Worm (Caenorhabditis elegans): ENCODE measurements around the gene slc-9B.2.

slc-9B.2 gene

DNA sequence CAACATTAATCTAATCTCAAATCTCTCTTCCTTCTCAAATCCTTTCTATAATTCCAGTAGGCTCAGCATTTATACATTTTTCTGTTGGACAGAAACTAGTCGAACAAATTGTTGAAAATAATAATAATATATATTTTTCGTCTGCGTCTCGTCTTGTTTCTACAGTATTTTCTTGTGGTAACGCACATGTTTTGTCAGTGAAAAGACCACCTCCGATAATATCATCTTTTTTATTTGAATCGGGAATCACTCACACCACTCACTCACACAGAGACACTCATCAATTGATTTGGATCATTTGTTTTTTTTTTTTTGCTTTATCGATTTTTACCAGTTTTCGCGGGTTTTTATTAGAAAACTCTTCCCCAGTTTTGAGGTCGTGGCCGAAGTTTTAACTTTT, 15.8 kb downstream of the slc-9B.2 start:
- TF ChIP-seq lsy-2 (tag; optimal IDR thresholded peaks at IDR 0.05) (no peak), elt-3 (tag; optimal IDR thresholded peaks at IDR 0.05) (no peak), ZK546.5 (tag; optimal IDR thresholded peaks at IDR 0.05) (no peak), skn-1 (tag; optimal IDR thresholded peaks at IDR 0.05) (no peak), sma-3 (GFP tag; optimal IDR thresholded peaks at IDR 0.05) (no peak), peb-1 (tag; optimal IDR thresholded peaks at IDR 0.05) (no peak), nhr-129 (tag; optimal IDR thresholded peaks at IDR 0.05) (peak; percentile 3), blmp-1 (tag; optimal IDR thresholded peaks at IDR 0.05; ENCODE audit: insufficient read depth) (no peak)

DNA sequence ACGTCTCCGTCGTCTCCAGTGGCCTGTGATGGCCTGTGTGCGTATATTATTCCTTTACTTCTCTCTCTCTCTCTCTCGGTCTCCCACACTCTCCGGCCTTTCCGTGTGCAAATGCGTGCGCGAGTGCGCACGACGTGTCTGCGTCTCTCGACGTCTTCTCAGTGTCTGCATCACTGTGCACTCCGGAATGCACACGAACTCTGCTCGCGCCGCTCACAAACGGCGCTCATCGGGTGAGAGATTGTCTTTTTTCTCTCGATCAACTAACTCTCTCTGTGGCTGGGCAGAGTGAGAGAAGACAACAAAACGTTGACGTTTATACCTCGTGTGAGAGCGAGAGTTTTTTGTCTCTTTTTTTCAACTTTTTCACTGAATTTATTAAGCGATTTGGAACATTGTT, 17.1 kb downstream of the slc-9B.2 start:
- TF ChIP-seq unc-39 (tag; optimal IDR thresholded peaks at IDR 0.05) (no peak), ztf-4 (tag; optimal IDR thresholded peaks at IDR 0.05) (peak; percentile 57), peb-1 (tag; optimal IDR thresholded peaks at IDR 0.05) (no peak), lsy-2 (tag; optimal IDR thresholded peaks at IDR 0.05) (peak; percentile 57 to 88), nhr-11 (tag; optimal IDR thresholded peaks at IDR 0.05) (no peak), nhr-237 (tag; optimal IDR thresholded peaks at IDR 0.05) (no peak), crh-2 (tag; optimal IDR thresholded peaks at IDR 0.05) (peak; percentile 93), nhr-10 (tag; optimal IDR thresholded peaks at IDR 0.05) (no peak), unc-62 (GFP tag; optimal IDR thresholded peaks at IDR 0.05) (no peak), R02D3.7 (tag; optimal IDR thresholded peaks at IDR 0.05) (no peak), aly-2 (tag; optimal IDR thresholded peaks at IDR 0.05) (no peak), lin-39 (tag; optimal IDR thresholded peaks at IDR 0.05) (no peak), nhr-129 (tag; optimal IDR thresholded peaks at IDR 0.05) (peak; percentile 94), skn-1 (tag; optimal IDR thresholded peaks at IDR 0.05) (no peak), dmd-4 (tag; optimal IDR thresholded peaks at IDR 0.05) (no peak), mbf-1 (tag; optimal IDR thresholded peaks at IDR 0.05) (no peak), nhr-77 (tag; optimal IDR thresholded peaks at IDR 0.05) (no peak), blmp-1 (tag; optimal IDR thresholded peaks at IDR 0.05; ENCODE audit: insufficient read depth) (peak; percentile 79), egl-27 (tag; optimal IDR thresholded peaks at IDR 0.05) (peak; percentile 80), snpc-4 (tag; optimal IDR thresholded peaks at IDR 0.05) (peak; percentile 80), unc-55 (GFP tag; optimal IDR thresholded peaks at IDR 0.05) (peak; percentile 78), ceh-16 (tag; optimal IDR thresholded peaks at IDR 0.05) (peak; percentile 67), ama-1 (optimal IDR thresholded peaks at IDR 0.05) (peak; percentile 54), nhr-25 (tag; optimal IDR thresholded peaks at IDR 0.05) (peak; percentile 81), F13H6.1 (tag; optimal IDR thresholded peaks at IDR 0.05) (peak; percentile 93), sma-3 (GFP tag; optimal IDR thresholded peaks at IDR 0.05) (peak; percentile 87), gmeb-1 (tag; optimal IDR thresholded peaks at IDR 0.05) (peak; percentile 76), elt-3 (tag; optimal IDR thresholded peaks at IDR 0.05) (no peak), lin-11 (tag; optimal IDR thresholded peaks at IDR 0.05) (peak; percentile 92), sem-4 (tag; optimal IDR thresholded peaks at IDR 0.05) (peak; percentile 75), lin-13 (GFP tag; optimal IDR thresholded peaks at IDR 0.05) (peak; percentile 79), mab-5 (tag; optimal IDR thresholded peaks at IDR 0.05) (peak; percentile 1), fos-1 (tag; optimal IDR thresholded peaks at IDR 0.05) (peak; percentile 87), Y55F3AM.14 (GFP tag; optimal IDR thresholded peaks at IDR 0.05) (peak; percentile 89), ceh-82 (tag; optimal IDR thresholded peaks at IDR 0.05) (no peak), zag-1 (tag; optimal IDR thresholded peaks at IDR 0.05) (peak; percentile 80), ztf-11 (tag; optimal IDR thresholded peaks at IDR 0.05) (no peak), C34F6.9 (tag; optimal IDR thresholded peaks at IDR 0.05) (peak; percentile 95), nhr-23 (tag; optimal IDR thresholded peaks at IDR 0.05) (no peak), alr-1 (tag; optimal IDR thresholded peaks at IDR 0.05) (no peak), nhr-6 (tag; optimal IDR thresholded peaks at IDR 0.05) (peak; percentile 74), elt-1 (tag; optimal IDR thresholded peaks at IDR 0.05) (no peak), ZK546.5 (tag; optimal IDR thresholded peaks at IDR 0.05) (peak; percentile 30), nhr-21 (tag; optimal IDR thresholded peaks at IDR 0.05) (peak; percentile 89), nhr-12 (tag; optimal IDR thresholded peaks at IDR 0.05) (no peak), mdl-1 (tag; optimal IDR thresholded peaks at IDR 0.05) (peak; percentile 85 to 87), sma-9 (GFP tag; optimal IDR thresholded peaks at IDR 0.05) (peak; percentile 92), sma-9 (tag; optimal IDR thresholded peaks at IDR 0.05) (no peak), ztf-1 (GFP tag; conservative IDR thresholded peaks at IDR 0.05) (no peak)
